Worm (Caenorhabditis elegans): Measurements from ENCODE around the gene mut-7.

mut-7 gene

DNA sequence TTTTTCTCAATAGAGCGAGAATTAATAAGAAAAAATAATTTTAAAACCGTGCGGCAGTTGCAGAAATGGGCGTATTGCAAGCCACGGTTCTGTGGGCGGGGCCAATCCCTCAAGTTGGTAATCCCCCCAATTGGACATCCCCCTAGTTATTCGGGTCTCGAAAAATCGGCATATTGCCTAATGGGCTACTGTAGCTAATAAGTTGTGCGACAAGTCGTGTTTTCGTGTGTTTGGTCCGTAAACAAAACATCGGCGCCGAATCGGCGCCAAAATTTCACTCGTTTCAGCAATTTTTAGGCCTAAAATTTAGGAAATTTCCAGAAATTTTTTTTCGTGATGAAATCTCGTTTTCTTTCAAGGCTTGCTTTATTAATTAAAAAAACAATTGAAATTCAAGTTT lies 37.8 kb downstream of the mut-7 start (continued):
- no peak for TF ChIP-seq ets-4 (GFP tag; optimal IDR thresholded peaks at IDR 0.05)
- TF ChIP-seq sdz-38 (tag; optimal IDR thresholded peaks at IDR 0.05): no peak
- TF ChIP-seq rcor-1 (GFP tag; IDR thresholded peaks at IDR 0.05): no peak
- TF ChIP-seq mel-28 (tag; optimal IDR thresholded peaks at IDR 0.05; ENCODE audit: borderline replicate concordance): no peak
- peak; percentile 33 for TF ChIP-seq hmg-1.2 (GFP tag; IDR thresholded peaks at IDR 0.05)
- no peak for TF ChIP-seq madf-10 (tag; optimal IDR thresholded peaks at IDR 0.05)
- no peak for TF ChIP-seq nhr-80 (tag; optimal IDR thresholded peaks at IDR 0.05)

DNA sequence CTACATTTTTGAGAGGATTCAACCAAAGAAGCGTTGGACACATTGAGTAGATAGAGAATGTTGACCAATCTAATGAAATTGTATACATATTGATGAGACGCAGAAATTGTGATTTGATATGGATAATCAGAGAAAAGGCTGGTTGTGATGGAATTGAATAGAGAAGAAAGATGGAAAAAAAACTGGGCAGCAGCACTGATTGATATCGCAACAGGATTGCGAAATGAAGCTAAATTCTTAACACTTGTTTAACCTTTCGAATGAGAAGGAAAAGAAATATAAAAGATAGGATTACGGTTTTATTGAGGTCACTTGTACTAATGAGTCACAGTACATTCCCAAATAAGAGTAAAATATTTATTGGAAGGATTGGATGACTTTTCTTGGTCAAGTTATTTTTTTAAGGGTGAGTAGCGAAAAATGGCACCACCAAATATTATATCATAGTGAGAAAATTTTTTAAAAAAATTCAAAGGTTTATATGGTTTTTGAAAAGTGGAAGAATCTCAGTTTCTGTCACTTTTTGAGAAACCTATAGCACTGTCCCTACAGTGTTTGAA lies 39.9 kb downstream of the mut-7 start:
- TF ChIP-seq tlf-1 (GFP tag; optimal IDR thresholded peaks at IDR 0.05) (no peak), lin-54 (GFP tag; optimal IDR thresholded peaks at IDR 0.05) (no peak), cebp-1 (GFP tag; IDR thresholded peaks at IDR 0.05) (peak; percentile 49; the same call in 1 of the 2 replicates), cebp-1 (tag; optimal IDR thresholded peaks at IDR 0.05) (peak; percentile 88), ztf-28 (GFP tag; IDR thresholded peaks at IDR 0.05) (no peak), madf-6 (GFP tag; IDR thresholded peaks at IDR 0.05) (no peak), ztf-3 (GFP tag; optimal IDR thresholded peaks at IDR 0.05) (no peak), nhr-27 (tag; optimal IDR thresholded peaks at IDR 0.05) (no peak)

DNA sequence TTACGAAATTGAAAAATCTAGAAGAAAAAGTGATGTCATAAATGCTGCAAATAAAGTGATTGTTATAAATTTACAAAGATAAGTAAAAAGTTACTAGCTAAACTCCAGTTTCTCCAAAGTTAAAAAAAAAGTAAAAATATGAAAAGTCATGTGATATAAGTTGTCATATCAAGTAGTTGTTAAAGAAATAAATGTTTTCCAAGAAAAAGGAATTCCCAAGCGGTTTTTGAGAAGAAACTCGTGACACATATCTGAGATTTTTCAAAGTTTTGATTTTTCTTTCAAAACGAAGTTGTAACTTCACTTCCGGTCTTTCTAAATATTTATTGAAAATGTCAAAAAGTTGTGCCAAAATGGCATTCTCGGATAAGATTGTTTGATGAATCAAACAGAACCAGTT lies 41.1 kb downstream of the mut-7 start:
- TF ChIP-seq F37B4.10 (GFP tag; IDR thresholded peaks at IDR 0.05) (no peak), ztf-3 (GFP tag; optimal IDR thresholded peaks at IDR 0.05) (no peak), lir-1 (GFP tag; conservative IDR thresholded peaks at IDR 0.05) (no peak), sea-2 (GFP tag; IDR thresholded peaks at IDR 0.05) (no peak), ceh-58 (GFP tag; IDR thresholded peaks at IDR 0.05) (no peak), K11D2.4 (GFP tag; IDR thresholded peaks at IDR 0.05) (no peak), cebp-1 (GFP tag; IDR thresholded peaks at IDR 0.05) (no peak), cebp-1 (tag; optimal IDR thresholded peaks at IDR 0.05) (peak; percentile 26), T26A5.8 (tag; optimal IDR thresholded peaks at IDR 0.05) (no peak)

DNA sequence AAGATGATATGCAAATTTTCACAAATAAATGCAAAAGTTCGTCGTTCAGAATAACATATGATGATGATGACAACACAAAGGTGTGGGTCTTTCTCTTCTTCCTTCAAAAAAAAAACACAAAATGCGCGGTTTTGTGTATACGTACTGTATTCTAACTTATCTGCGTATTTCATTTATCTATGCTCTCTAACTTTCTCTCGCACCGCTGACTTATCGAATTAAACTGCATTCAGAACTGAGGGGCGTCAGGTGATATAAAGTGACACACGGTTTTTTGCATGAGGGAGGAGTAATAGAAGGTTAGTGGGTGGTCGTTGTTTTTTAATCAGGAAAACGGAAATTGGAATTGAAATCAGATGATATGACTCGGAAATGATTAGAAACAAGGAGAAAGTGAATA lies 41.9 kb downstream of the mut-7 start, which contains the start of gene sod-4:
Gene sod-4 (minus strand): TSS at position 109 of the 400 bp plus-strand sequence.
- TF ChIP-seq cebp-1 (GFP tag; IDR thresholded peaks at IDR 0.05) (no peak), cebp-1 (tag; optimal IDR thresholded peaks at IDR 0.05) (peak; percentile 25), hmg-1.2 (GFP tag; IDR thresholded peaks at IDR 0.05) (peak; percentile 45; the same call in 1 of the 2 replicates), ceh-79 (tag; optimal IDR thresholded peaks at IDR 0.05) (no peak), somi-1 (GFP tag; optimal IDR thresholded peaks at IDR 0.05) (no peak), attf-5 (GFP tag; optimal IDR thresholded peaks at IDR 0.05) (peak; percentile 12), nhr-80 (tag; optimal IDR thresholded peaks at IDR 0.05) (peak; percentile 47), sdz-38 (tag; optimal IDR thresholded peaks at IDR 0.05) (no peak)

DNA sequence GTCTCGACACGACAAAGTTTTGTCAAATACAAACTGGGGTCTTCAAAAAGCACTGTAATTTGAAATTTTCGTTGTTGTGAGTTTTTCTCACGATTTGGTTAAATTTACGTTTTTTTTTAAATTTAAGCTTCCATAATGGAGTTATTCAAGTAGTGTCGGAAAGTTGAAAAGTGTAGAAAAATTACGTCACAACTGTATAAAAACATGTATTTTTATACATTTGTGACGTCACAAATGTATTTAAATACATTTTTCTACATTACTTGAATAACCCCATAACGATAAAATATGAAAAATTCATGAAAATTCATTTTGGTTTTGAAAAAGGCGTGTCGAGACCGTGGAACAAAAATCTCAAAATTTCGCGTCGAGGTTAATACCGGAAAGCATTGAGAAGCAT lies 44.8 kb downstream of the mut-7 start:
- TF ChIP-seq sdz-38 (tag; optimal IDR thresholded peaks at IDR 0.05) (no peak), pha-4 (tag; optimal IDR thresholded peaks at IDR 0.05) (no peak), hrde-1 (tag; optimal IDR thresholded peaks at IDR 0.05; ENCODE audit: borderline replicate concordance) (no peak), lsl-1 (GFP tag; optimal IDR thresholded peaks at IDR 0.05) (no peak), bed-1 (GFP tag; IDR thresholded peaks at IDR 0.05) (no peak), lin-35 (GFP tag; optimal IDR thresholded peaks at IDR 0.05) (no peak), nfya-2 (GFP tag; IDR thresholded peaks at IDR 0.05) (no peak)

DNA sequence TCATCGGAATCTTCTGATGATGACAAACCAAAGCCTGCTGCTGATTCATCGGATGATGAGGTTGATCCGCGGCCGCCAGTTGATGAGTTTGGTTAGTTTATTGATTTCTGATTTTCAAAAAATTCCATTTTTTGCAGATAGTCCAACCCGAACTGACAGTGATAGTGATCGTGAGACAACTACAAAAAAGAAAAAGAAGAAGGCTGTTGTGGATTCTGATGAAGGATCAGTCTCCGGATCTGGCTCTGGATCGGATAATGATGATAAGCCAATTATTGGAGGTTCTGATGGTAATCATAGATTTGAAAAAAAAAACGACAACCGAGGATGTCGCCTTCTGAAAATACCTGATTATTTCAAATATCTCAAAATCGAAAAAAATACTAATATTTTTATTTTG lies 46.1 kb downstream of the mut-7 start:
- TF ChIP-seq lsl-1 (GFP tag; optimal IDR thresholded peaks at IDR 0.05) (no peak), madf-8 (GFP tag; conservative IDR thresholded peaks at IDR 0.05) (no peak), tlf-1 (GFP tag; optimal IDR thresholded peaks at IDR 0.05) (no peak), madf-3 (GFP tag; IDR thresholded peaks at IDR 0.05) (no peak), K12H6.12 (tag; optimal IDR thresholded peaks at IDR 0.05) (no peak), hlh-12 (tag; optimal IDR thresholded peaks at IDR 0.05) (no peak), hmg-1.2 (GFP tag; IDR thresholded peaks at IDR 0.05) (no peak), F10E7.11 (tag; optimal IDR thresholded peaks at IDR 0.05) (no peak), ama-1 (optimal IDR thresholded peaks at IDR 0.05) (no peak), ama-1 (GFP tag; optimal IDR thresholded peaks at IDR 0.05) (no peak), nhr-120 (GFP tag; IDR thresholded peaks at IDR 0.05) (no peak), zim-3 (tag; optimal IDR thresholded peaks at IDR 0.05) (no peak), somi-1 (GFP tag; optimal IDR thresholded peaks at IDR 0.05) (no peak), Y56A3A.18 (GFP tag; IDR thresholded peaks at IDR 0.05) (no peak), K11D2.4 (GFP tag; IDR thresholded peaks at IDR 0.05) (no peak), dpff-1 (tag; optimal IDR thresholded peaks at IDR 0.05) (no peak)
